Fruit fly (Drosophila melanogaster) whole organism, embryonic: ENCODE measurements around the gene GAPsec.

Experiments used
- Adf1 ChIP-seq: fragments of 200-800 bp; sonication (Bioruptor generic); IDR thresholded peaks from 2 replicates; pipeline ENCODE4 v1.3.6; 2022; ENCODE audit warnings: missing biosample characterization, missing genetic modification characterization
- Atf-2 ChIP-seq: fragments of 200-800 bp; sonication (Bioruptor generic); optimal IDR thresholded peaks from 2 replicates; lab custom pipeline; 2016; ENCODE audit warnings: missing biosample characterization, missing genetic modification characterization
- CG10462 ChIP-seq: fragments of 200-800 bp; sonication (Bioruptor generic); optimal IDR thresholded peaks from 2 replicates; lab custom pipeline; 2016; ENCODE audit warnings: missing biosample characterization, missing genetic modification characterization
- CG10543 ChIP-seq: fragments of 200-800 bp; sonication (Bioruptor generic); optimal IDR thresholded peaks from 3 replicates; lab custom pipeline; 2017; ENCODE audit warnings: missing biosample characterization, mild to moderate bottlenecking, missing genetic modification characterization, moderate library complexity
- CG11247 ChIP-seq: fragments of 200-800 bp; sonication (Bioruptor generic); IDR thresholded peaks from 2 replicates; pipeline ENCODE4 v1.3.6; 2022; ENCODE audit warnings: missing biosample characterization, missing genetic modification characterization
- CG12104 ChIP-seq: fragments of 200-800 bp; sonication (Bioruptor generic); optimal IDR thresholded peaks from 3 replicates; lab custom pipeline; 2016; ENCODE audit warnings: missing biosample characterization, missing genetic modification characterization
- CG12391 ChIP-seq: fragments of 200-800 bp; sonication (Bioruptor generic); optimal IDR thresholded peaks from 3 replicates; lab custom pipeline; 2018; ENCODE audit warnings: missing biosample characterization, mild to moderate bottlenecking, missing genetic modification characterization, moderate library complexity
- CG13424 ChIP-seq: fragments of 200-800 bp; sonication (Bioruptor generic); optimal IDR thresholded peaks from 2 replicates; lab custom pipeline; 2019; ENCODE audit warnings: missing biosample characterization, mild to moderate bottlenecking, missing genetic modification characterization, moderate library complexity
- CG14667 ChIP-seq: fragments of 200-800 bp; sonication (Bioruptor generic); IDR thresholded peaks from 2 replicates; pipeline ENCODE4 v1.3.6; 2022; ENCODE audit warnings: missing biosample characterization, missing genetic modification characterization
- CG15696 ChIP-seq: fragments of 200-800 bp; sonication (Bioruptor generic); optimal IDR thresholded peaks from 2 replicates; lab custom pipeline; 2019; ENCODE audit warnings: missing biosample characterization, mild to moderate bottlenecking, missing genetic modification characterization, moderate library complexity
- CG1647 ChIP-seq: fragments of 200-800 bp; sonication (Bioruptor generic); optimal IDR thresholded peaks from 3 replicates; lab custom pipeline; 2016; ENCODE audit warnings: missing biosample characterization, missing genetic modification characterization
- CG16815 ChIP-seq: fragments of 200-800 bp; sonication (Bioruptor generic); optimal IDR thresholded peaks from 3 replicates; lab custom pipeline; 2017; ENCODE audit warnings: missing biosample characterization, mild to moderate bottlenecking, missing genetic modification characterization
- CG17361 ChIP-seq: fragments of 200-800 bp; sonication (Bioruptor generic); IDR thresholded peaks from 3 replicates; pipeline ENCODE4 v1.3.6; 2022; ENCODE audit warnings: missing biosample characterization, missing genetic modification characterization
- CG18262 ChIP-seq: fragments of 200-800 bp; optimal IDR thresholded peaks from 3 replicates; lab custom pipeline; 2019; ENCODE audit warnings: missing biosample characterization, mild to moderate bottlenecking, missing genetic modification characterization, moderate library complexity
- CG18619 ChIP-seq: fragments of 200-800 bp; sonication (Bioruptor generic); optimal IDR thresholded peaks from 3 replicates; lab custom pipeline; 2017; ENCODE audit warnings: missing biosample characterization, mild to moderate bottlenecking, missing genetic modification characterization
- CG2116 ChIP-seq: fragments of 200-800 bp; sonication (Bioruptor generic); optimal IDR thresholded peaks from 3 replicates; lab custom pipeline; 2018; ENCODE audit warnings: missing biosample characterization, mild to moderate bottlenecking, missing genetic modification characterization
- CG30020 ChIP-seq: fragments of 200-800 bp; optimal IDR thresholded peaks from 2 replicates; lab custom pipeline; 2019; ENCODE audit warnings: missing biosample characterization, mild to moderate bottlenecking, missing genetic modification characterization, moderate library complexity
- CG4820 ChIP-seq: fragments of 200-800 bp; sonication (Bioruptor generic); optimal IDR thresholded peaks from 3 replicates; lab custom pipeline; 2016; ENCODE audit warnings: missing biosample characterization, missing genetic modification characterization
- CG6791 ChIP-seq: fragments of 200-800 bp; sonication (Bioruptor generic); IDR thresholded peaks from 3 replicates; pipeline ENCODE4 v1.3.6; 2022; ENCODE audit warnings: missing biosample characterization, missing genetic modification characterization; ENCODE audit not compliant: partially characterized antibody
- CG7987 ChIP-seq: fragments of 200-800 bp; sonication (Bioruptor generic); optimal IDR thresholded peaks from 2 replicates; lab custom pipeline; 2018; ENCODE audit warnings: missing biosample characterization, mild to moderate bottlenecking, missing genetic modification characterization, moderate library complexity
- CG9876 ChIP-seq: fragments of 200-800 bp; sonication (Bioruptor generic); optimal IDR thresholded peaks from 2 replicates; lab custom pipeline; 2016; ENCODE audit warnings: missing biosample characterization, missing genetic modification characterization
- D19B ChIP-seq: fragments of 200-800 bp; sonication (Bioruptor generic); optimal IDR thresholded peaks from 2 replicates; lab custom pipeline; 2017; ENCODE audit warnings: missing biosample characterization, mild to moderate bottlenecking, missing genetic modification characterization
- Dad ChIP-seq: fragments of 200-800 bp; sonication (Bioruptor generic); optimal IDR thresholded peaks from 3 replicates; lab custom pipeline; 2016; ENCODE audit warnings: missing biosample characterization, missing genetic modification characterization
- Gug ChIP-seq: fragments of 200-800 bp; sonication (Bioruptor generic); IDR thresholded peaks from 4 replicates; pipeline ENCODE4 v1.3.6; 2022; ENCODE audit warnings: missing biosample characterization, missing genetic modification characterization
- H2.0 ChIP-seq: fragments of 200-800 bp; sonication (Bioruptor generic); IDR thresholded peaks from 2 replicates; pipeline ENCODE4 v1.3.6; 2022; ENCODE audit warnings: missing biosample characterization, missing genetic modification characterization
- Hand ChIP-seq: fragments of 200-800 bp; sonication (Bioruptor generic); optimal IDR thresholded peaks from 2 replicates; lab custom pipeline; 2017; ENCODE audit warnings: mild to moderate bottlenecking, missing biosample characterization, missing genetic modification reagents, missing genetic modification characterization
- Hmx ChIP-seq: fragments of 200-800 bp; sonication (Bioruptor generic); optimal IDR thresholded peaks from 2 replicates; lab custom pipeline; 2016; ENCODE audit warnings: missing biosample characterization, missing genetic modification characterization
- Hr3 ChIP-seq: fragments of 200-800 bp; sonication (Bioruptor generic); optimal IDR thresholded peaks from 3 replicates; lab custom pipeline; 2016; ENCODE audit warnings: missing biosample characterization, missing genetic modification characterization
- MTF-1 ChIP-seq: fragments of 200-800 bp; sonication (Bioruptor generic); optimal IDR thresholded peaks from 2 replicates; lab custom pipeline; 2018; ENCODE audit warnings: missing biosample characterization, mild to moderate bottlenecking, missing genetic modification characterization, borderline replicate concordance
- Optix ChIP-seq: fragments of 200-800 bp; sonication (Bioruptor generic); IDR thresholded peaks from 3 replicates; pipeline ENCODE4 v1.3.6; 2022; ENCODE audit warnings: missing biosample characterization, missing genetic modification characterization
- Ravus ChIP-seq: fragments of 200-800 bp; sonication (Bioruptor generic); IDR thresholded peaks from 2 replicates; pipeline ENCODE4 v1.3.6; 2022; ENCODE audit warnings: missing biosample characterization, missing genetic modification characterization
- Rx ChIP-seq: fragments of 200-800 bp; sonication (Bioruptor generic); IDR thresholded peaks from 2 replicates; pipeline ENCODE4 v1.3.6; 2022; ENCODE audit warnings: missing biosample characterization, missing genetic modification characterization
- abd-A ChIP-seq: fragments of 200-800 bp; sonication (Bioruptor generic); optimal IDR thresholded peaks from 3 replicates; lab custom pipeline; 2019; ENCODE audit warnings: missing biosample characterization, mild to moderate bottlenecking, missing genetic modification characterization, moderate library complexity
- ase ChIP-seq: fragments of 200-800 bp; sonication (Bioruptor generic); IDR thresholded peaks from 3 replicates; pipeline ENCODE4 v1.3.6; 2022; ENCODE audit warnings: missing biosample characterization, missing genetic modification characterization
- cato ChIP-seq: fragments of 200-800 bp; sonication (Bioruptor generic); optimal IDR thresholded peaks from 2 replicates; lab custom pipeline; 2016; ENCODE audit warnings: missing biosample characterization, missing genetic modification characterization, borderline replicate concordance
- corto ChIP-seq: fragments of 200-800 bp; sonication (Bioruptor generic); optimal IDR thresholded peaks from 2 replicates; lab custom pipeline; 2016; ENCODE audit warnings: missing biosample characterization, mild to moderate bottlenecking, missing genetic modification characterization, moderate library complexity
- danr ChIP-seq: fragments of 200-800 bp; sonication (Bioruptor generic); IDR thresholded peaks from 2 replicates; pipeline ENCODE4 v1.3.6; 2022; ENCODE audit warnings: missing biosample characterization, missing genetic modification characterization
- dm ChIP-seq: fragments of 200-800 bp; sonication (Bioruptor generic); optimal IDR thresholded peaks from 3 replicates; lab custom pipeline; 2016; ENCODE audit warnings: missing biosample characterization, missing genetic modification characterization
- eyg ChIP-seq: fragments of 200-800 bp; sonication (Bioruptor generic); optimal IDR thresholded peaks from 3 replicates; lab custom pipeline; 2016; ENCODE audit warnings: missing biosample characterization, missing genetic modification characterization
- gcm ChIP-seq: fragments of 200-800 bp; sonication (Bioruptor generic); optimal IDR thresholded peaks from 2 replicates; lab custom pipeline; 2019; ENCODE audit warnings: missing biosample characterization, mild to moderate bottlenecking, missing genetic modification characterization, moderate library complexity
- gsb-n ChIP-seq: fragments of 200-800 bp; sonication (Bioruptor generic); optimal IDR thresholded peaks from 3 replicates; lab custom pipeline; 2018; ENCODE audit warnings: missing biosample characterization, mild to moderate bottlenecking, missing genetic modification characterization
- org-1 ChIP-seq: fragments of 200-800 bp; sonication (Bioruptor generic); optimal IDR thresholded peaks from 2 replicates; lab custom pipeline; 2017; ENCODE audit warnings: missing biosample characterization, missing genetic modification characterization
- pan ChIP-seq, 4 experiments: fragments of >200 bp in 3 of 4; fragments of 200-800 bp in 1 of 4; sonication (Bioruptor generic) in 1 of 4; optimal IDR thresholded peaks in 3 of 4; IDR thresholded peaks in 1 of 4; 2 replicates each; pipeline versions ENCODE4 v1.3.6 to Lab custom; 2017 to 2022; ENCODE audit warnings: missing biosample characterization in 2 of 4, missing genetic modification characterization in 2 of 4, mixed read lengths in 1 of 4
- sim ChIP-seq: fragments of 200-800 bp; sonication (Bioruptor generic); IDR thresholded peaks from 2 replicates; pipeline ENCODE4 v1.3.6; 2022; ENCODE audit warnings: missing biosample characterization, missing genetic modification characterization
- slbo ChIP-seq: fragments of 200-800 bp; sonication (Bioruptor generic); IDR thresholded peaks from 2 replicates; pipeline ENCODE4 v1.3.6; 2022; ENCODE audit warnings: missing biosample characterization, missing genetic modification characterization
- tx ChIP-seq: fragments of 200-800 bp; sonication (Bioruptor generic); optimal IDR thresholded peaks from 2 replicates; lab custom pipeline; 2016; ENCODE audit warnings: missing biosample characterization, missing genetic modification characterization
- yki ChIP-seq: fragments of >200 bp; optimal IDR thresholded peaks from 3 replicates; lab custom pipeline; 2018
- zen2 ChIP-seq: fragments of 200-800 bp; sonication (Bioruptor generic); IDR thresholded peaks from 3 replicates; pipeline ENCODE4 v1.3.6; 2022; ENCODE audit warnings: missing biosample characterization, missing genetic modification characterization; ENCODE audit not compliant: partially characterized antibody
- zfh2 ChIP-seq: fragments of 200-800 bp; sonication (Bioruptor generic); optimal IDR thresholded peaks from 2 replicates; lab custom pipeline; 2016; ENCODE audit warnings: missing biosample characterization, missing genetic modification characterization

GAPsec gene

dm6 chr3L:8600752-8601433, 22.8 kb downstream of the GAPsec start, which contains the start of the genes Nelf-E and RpL14 (continued):
- TF ChIP-seq CG13424 (tag; lab: Kevin White, UChicago) (peak; percentile 83), eyg (GFP tag; lab: Kevin White, UChicago) (peak; percentile 96), zen2 (no peak), CG30020 (peak; percentile 83), CG12391 (peak; percentile 95), CG14667 (GFP tag; lab: Robert Waterston, UW) (peak; percentile 81), Ravus (GFP tag; lab: Robert Waterston, UW) (peak; percentile 54), Optix (peak; percentile 86), CG18262 (tag; lab: Kevin White, UChicago) (peak; percentile 84), yki (lab: Kevin White, UChicago) (no peak), gsb-n (tag; lab: Kevin White, UChicago) (peak; percentile 96), abd-A (tag; lab: Kevin White, UChicago) (no peak), CG15696 (tag; lab: Kevin White, UChicago) (peak; percentile 69), Hand (GFP tag; lab: Kevin White, UChicago) (peak; percentile 89), pan (optimal IDR thresholded peaks at IDR 0.05; lab: Kevin White, UChicago) (no peak), pan (GFP tag; optimal IDR thresholded peaks at IDR 0.05 in 1 of 2, IDR thresholded peaks at IDR 0.05 in 1 of 2) (peak in 1 of 2 experiments; percentile 95), zfh2 (peak; percentile 94), CG17361 (GFP tag; lab: Robert Waterston, UW) (peak; percentile 12; the same call in 1 of the 3 replicates), slbo (GFP tag; lab: Robert Waterston, UW) (peak; percentile 93), CG2116 (peak; percentile 100), CG12104 (GFP tag; lab: Kevin White, UChicago) (peak; percentile 92), dm (GFP tag; lab: Kevin White, UChicago) (peak; percentile 100), ase (GFP tag; lab: Robert Waterston, UW) (peak; percentile 89), gcm (GFP tag; lab: Kevin White, UChicago) (peak; percentile 92), CG10462 (GFP tag; lab: Kevin White, UChicago) (peak; percentile 77), Hmx (no peak), cato (GFP tag; lab: Kevin White, UChicago) (peak; percentile 85), Rx (GFP tag; lab: Robert Waterston, UW) (peak; percentile 92), H2.0 (peak; percentile 88), tx (GFP tag; lab: Kevin White, UChicago) (peak; percentile 90), corto (GFP tag; lab: Kevin White, UChicago) (peak; percentile 8), CG18619 (GFP tag; lab: Kevin White, UChicago) (peak; percentile 96), Hr3 (GFP tag; lab: Kevin White, UChicago) (peak; percentile 85), CG9876 (GFP tag; lab: Kevin White, UChicago) (peak; percentile 97), Dad (GFP tag; lab: Kevin White, UChicago) (peak; percentile 98), CG16815 (GFP tag; lab: Kevin White, UChicago) (peak; percentile 76), sim (GFP tag; lab: Robert Waterston, UW) (peak; percentile 86), Adf1 (GFP tag; lab: Robert Waterston, UW) (peak; percentile 83), CG4820 (GFP tag; lab: Kevin White, UChicago) (peak; percentile 87), CG10543 (GFP tag; lab: Kevin White, UChicago) (peak; percentile 97), Atf-2 (peak; percentile 86), danr (GFP tag; lab: Robert Waterston, UW) (peak; percentile 69), CG1647 (peak; percentile 91), CG7987 (GFP tag; lab: Kevin White, UChicago) (peak; percentile 99), CG6791 (GFP tag; lab: Robert Waterston, UW) (no peak), MTF-1 (peak; percentile 98), Gug (peak; percentile 62; the same call in 3 of the 4 replicates), CG11247 (peak; percentile 96), org-1 (GFP tag; lab: Kevin White, UChicago) (peak; percentile 96), D19B (GFP tag; lab: Kevin White, UChicago) (peak; percentile 86)
